Worm (Caenorhabditis elegans) whole organism, L1 larva: ENCODE results near the gene T06D8.10.
A peak's percentile ranks its signal among the peaks of the same experiment; 100 is the strongest.

Experiments used
- aha-1 ChIP-seq: fragments of 150-350 bp; optimal IDR thresholded peaks from 2 replicates; lab custom pipeline; 2014; ENCODE audit warnings: missing biosample characterization, missing genetic modification characterization
- alr-1 ChIP-seq: fragments of 200-800 bp; sonication (Bioruptor generic); optimal IDR thresholded peaks from 2 replicates; lab custom pipeline; 2018; ENCODE audit warnings: borderline replicate concordance, mild to moderate bottlenecking, missing genetic modification characterization, missing compliant biosample characterization
- ama-1 ChIP-seq: fragments of 150-350 bp; optimal IDR thresholded peaks from 2 replicates; lab custom pipeline; 2014
- blmp-1 ChIP-seq: fragments of 150-350 bp; optimal IDR thresholded peaks from 2 replicates; lab custom pipeline; 2014; ENCODE audit warnings: missing biosample characterization, missing genetic modification characterization
- ceh-8 ChIP-seq: fragments of 200-800 bp; sonication (Bioruptor generic); optimal IDR thresholded peaks from 2 replicates; lab custom pipeline; 2018; ENCODE audit warnings: mild to moderate bottlenecking, missing genetic modification characterization, moderate library complexity, missing compliant biosample characterization
- ceh-82 ChIP-seq, 3 experiments: fragments of 150-350 bp in 1 of 3; sonication (generic microtip) in 2 of 3; optimal IDR thresholded peaks; 2 replicates each; lab custom pipeline; 2014 to 2017; ENCODE audit warnings: missing biosample characterization in 3 of 3, missing genetic modification characterization in 3 of 3
- ceh-90 ChIP-seq: sonication (generic microtip); optimal IDR thresholded peaks from 2 replicates; lab custom pipeline; 2016; ENCODE audit warnings: missing genetic modification characterization, missing compliant biosample characterization
- dpl-1 ChIP-seq, 3 experiments: fragments of 150-350 bp in 2 of 3; sonication (generic microtip) in 1 of 3; optimal IDR thresholded peaks; 2 replicates each; lab custom pipeline; 2014 to 2017; ENCODE audit warnings: missing biosample characterization in 3 of 3, missing genetic modification characterization in 3 of 3, missing genetic modification reagents in 3 of 3
- efl-3 ChIP-seq: fragments of 200-800 bp; sonication (Bioruptor generic); optimal IDR thresholded peaks from 2 replicates; lab custom pipeline; 2018; ENCODE audit warnings: mild to moderate bottlenecking, missing genetic modification characterization, missing compliant biosample characterization
- egl-13 ChIP-seq: sonication (generic microtip); optimal IDR thresholded peaks from 2 replicates; lab custom pipeline; 2016; ENCODE audit warnings: missing genotype, missing genetic modification reagents, missing genetic modification characterization, missing compliant biosample characterization
- fkh-8 ChIP-seq: sonication (generic microtip); optimal IDR thresholded peaks from 2 replicates; lab custom pipeline; 2016; ENCODE audit warnings: mild to moderate bottlenecking, missing genetic modification characterization, missing compliant biosample characterization
- fos-1 ChIP-seq: fragments of 150-350 bp; optimal IDR thresholded peaks from 2 replicates; lab custom pipeline; 2014; ENCODE audit warnings: missing biosample characterization, missing genetic modification characterization
- hlh-4 ChIP-seq: sonication (generic microtip); optimal IDR thresholded peaks from 2 replicates; lab custom pipeline; 2016; ENCODE audit warnings: mild to moderate bottlenecking, missing genetic modification characterization, missing compliant biosample characterization
- jun-1 ChIP-seq: fragments of 150-350 bp; optimal IDR thresholded peaks from 2 replicates; lab custom pipeline; 2014; ENCODE audit warnings: missing biosample characterization, missing genetic modification reagents, missing genetic modification characterization
- lin-15B ChIP-seq: fragments of 150-350 bp; sonication (generic microtip); optimal IDR thresholded peaks from 3 replicates; lab custom pipeline; 2014; ENCODE audit warnings: missing biosample characterization, missing genetic modification characterization
- lin-35 ChIP-seq, 2 experiments: fragments of 150-350 bp; optimal IDR thresholded peaks; 2 replicates each; lab custom pipeline; 2014; ENCODE audit warnings: missing biosample characterization in 2 of 2, missing genetic modification characterization in 2 of 2, missing genetic modification reagents in 2 of 2
- lin-39 ChIP-seq: fragments of 150-350 bp; optimal IDR thresholded peaks from 2 replicates; lab custom pipeline; 2014; ENCODE audit warnings: missing biosample characterization, missing genetic modification reagents, missing genetic modification characterization
- lsy-2 ChIP-seq, 2 experiments: fragments of 150-350 bp; optimal IDR thresholded peaks; 2 replicates each; lab custom pipeline; 2014; ENCODE audit warnings: missing biosample characterization in 2 of 2, missing genetic modification characterization in 2 of 2
- mab-9 ChIP-seq: fragments of 200-800 bp; sonication (Bioruptor generic); IDR thresholded peaks from 2 replicates; pipeline ENCODE4 v1.3.6; 2022; ENCODE audit warnings: missing genetic modification reagents, missing genetic modification characterization, missing compliant biosample characterization
- mep-1 ChIP-seq: fragments of 150-350 bp; optimal IDR thresholded peaks from 2 replicates; lab custom pipeline; 2014; ENCODE audit warnings: missing biosample characterization, missing genetic modification characterization
- nhr-20 ChIP-seq: sonication (generic microtip); optimal IDR thresholded peaks from 2 replicates; lab custom pipeline; 2016; ENCODE audit warnings: mild to moderate bottlenecking, missing genetic modification characterization, missing compliant biosample characterization
- nhr-47 ChIP-seq: sonication (generic microtip); optimal IDR thresholded peaks from 2 replicates; lab custom pipeline; 2016; ENCODE audit warnings: mild to moderate bottlenecking, missing genetic modification characterization, moderate library complexity, missing compliant biosample characterization
- nhr-71 ChIP-seq: sonication (generic microtip); optimal IDR thresholded peaks from 2 replicates; lab custom pipeline; 2016; ENCODE audit warnings: mild to moderate bottlenecking, missing genetic modification characterization, moderate library complexity, missing compliant biosample characterization
- nhr-77 ChIP-seq: fragments of 150-350 bp; optimal IDR thresholded peaks from 2 replicates; lab custom pipeline; 2014; ENCODE audit warnings: missing biosample characterization, missing genetic modification characterization
- nhr-84 ChIP-seq: sonication (generic microtip); optimal IDR thresholded peaks from 2 replicates; lab custom pipeline; 2017; ENCODE audit warnings: missing biosample characterization, missing genetic modification characterization
- nhr-85 ChIP-seq: sonication (generic microtip); peaks from one replicate; lab custom pipeline; 2016; ENCODE audit warnings: missing genetic modification characterization, inconsistent platforms, missing compliant biosample characterization
- rnt-1 ChIP-seq: sonication (generic microtip); optimal IDR thresholded peaks from 2 replicates; lab custom pipeline; 2016; ENCODE audit warnings: mild to moderate bottlenecking, missing genetic modification characterization, moderate library complexity, missing compliant biosample characterization
- snu-23 ChIP-seq: sonication (generic microtip); optimal IDR thresholded peaks from 2 replicates; lab custom pipeline; 2016; ENCODE audit warnings: missing genetic modification characterization, missing compliant biosample characterization
- tbx-2 ChIP-seq: sonication (generic microtip); optimal IDR thresholded peaks from 2 replicates; lab custom pipeline; 2016; ENCODE audit warnings: missing genetic modification characterization, missing compliant biosample characterization
- tlp-1 ChIP-seq: fragments of 150-350 bp; optimal IDR thresholded peaks from 2 replicates; lab custom pipeline; 2014; ENCODE audit warnings: missing biosample characterization, missing genetic modification characterization
- unc-30 ChIP-seq: sonication (generic microtip); optimal IDR thresholded peaks from 2 replicates; lab custom pipeline; 2017; ENCODE audit warnings: missing biosample characterization, missing genetic modification characterization
- unc-62 ChIP-seq: fragments of 150-350 bp; optimal IDR thresholded peaks from 2 replicates; lab custom pipeline; 2014; ENCODE audit warnings: missing biosample characterization, missing genetic modification reagents, missing genetic modification characterization
- vab-15 ChIP-seq: sonication (generic microtip); optimal IDR thresholded peaks from 2 replicates; lab custom pipeline; 2017; ENCODE audit warnings: missing genotype, mild to moderate bottlenecking, missing genetic modification characterization, missing compliant biosample characterization
- zip-4 ChIP-seq: fragments of 200-800 bp; sonication (Bioruptor generic); optimal IDR thresholded peaks from 2 replicates; lab custom pipeline; 2018; ENCODE audit warnings: mild to moderate bottlenecking, missing genetic modification characterization, moderate library complexity, missing compliant biosample characterization
- ztf-4 ChIP-seq: fragments of 150-350 bp; optimal IDR thresholded peaks from 2 replicates; lab custom pipeline; 2014; ENCODE audit warnings: missing biosample characterization, missing genetic modification characterization

Gene T06D8.10

DNA sequence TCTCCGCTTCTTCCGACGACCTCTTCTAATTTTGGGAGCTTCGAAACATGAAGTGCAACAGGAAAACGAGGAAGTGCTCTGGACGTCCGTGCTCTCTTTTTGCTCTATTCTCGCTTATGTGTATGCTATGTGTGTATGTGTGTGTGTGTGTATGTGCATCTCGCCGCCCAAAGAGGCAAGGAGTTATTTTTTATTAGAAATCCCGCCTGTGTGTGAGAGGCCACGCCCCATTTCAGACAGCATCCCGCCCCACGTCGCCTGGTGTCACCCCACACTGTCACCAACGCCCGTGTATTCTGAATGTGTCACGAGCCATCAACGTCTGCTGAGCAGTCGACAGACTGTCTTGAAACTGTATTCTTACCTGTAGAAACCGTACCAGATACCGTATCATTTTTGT is 8.2 kb upstream of the T06D8.10 start, which contains the start of gene T05B9.2:
TSS of gene T05B9.2 (plus strand) at position 301 of the 400 bp plus-strand sequence.
- no peak for TF ChIP-seq ceh-90 (tag; lab: Kevin White, UChicago)
- TF ChIP-seq lsy-2 (tag; optimal IDR thresholded peaks at IDR 0.05; lab: Kevin White, UChicago) = no peak
- TF ChIP-seq ztf-4 (tag; lab: Kevin White, UChicago) = no peak
- TF ChIP-seq fkh-8 (tag; lab: Kevin White, UChicago) = no peak
- no peak for TF ChIP-seq blmp-1 (tag; lab: Kevin White, UChicago)

DNA sequence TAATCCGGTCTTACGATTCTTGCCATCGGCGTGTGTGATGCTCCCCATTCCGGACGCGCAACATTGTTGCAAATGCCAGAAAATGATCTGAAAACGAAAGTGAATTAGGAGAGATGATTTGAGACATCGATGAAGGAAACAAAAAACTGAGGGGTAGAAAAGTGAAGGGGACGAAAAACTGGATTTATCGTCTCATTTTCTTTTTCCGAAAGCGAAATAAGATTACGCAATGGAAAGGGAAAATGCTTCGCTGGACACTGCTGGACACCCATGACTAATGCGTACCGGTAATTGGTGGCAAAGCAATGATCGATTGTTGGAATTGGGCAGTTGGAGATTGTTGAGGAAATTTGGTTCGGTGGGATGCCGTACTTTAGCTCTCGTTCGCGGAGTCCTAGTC is 808 bp downstream of the T06D8.10 start:
- TF ChIP-seq blmp-1 (tag; lab: Kevin White, UChicago) = peak; percentile 95
- no peak for TF ChIP-seq mab-9 (GFP tag; lab: Robert Waterston, UW)

ce11 chrII:11242918-11243317 is 4.4 kb downstream of the T06D8.10 start:
- TF ChIP-seq rnt-1 (tag; lab: Kevin White, UChicago) (no peak), ama-1 (lab: Kevin White, UChicago) (no peak), ztf-4 (tag; lab: Kevin White, UChicago) (no peak), ceh-8 (GFP tag; lab: Kevin White, UChicago) (no peak), lin-15B (tag; lab: Kevin White, UChicago) (no peak), unc-30 (tag; lab: Kevin White, UChicago) (no peak), lin-35 (GFP tag; optimal IDR thresholded peaks at IDR 0.05; lab: Kevin White, UChicago) (no peak), mep-1 (tag; lab: Kevin White, UChicago) (no peak), fos-1 (tag; lab: Kevin White, UChicago) (no peak), snu-23 (GFP tag; lab: Kevin White, UChicago) (no peak), ceh-82 (tag; optimal IDR thresholded peaks at IDR 0.05; lab: Kevin White, UChicago) (no peak), tbx-2 (tag; lab: Kevin White, UChicago) (no peak), dpl-1 (GFP tag; optimal IDR thresholded peaks at IDR 0.05; lab: Kevin White, UChicago) (no peak), egl-13 (tag; lab: Kevin White, UChicago) (no peak), hlh-4 (no peak), nhr-77 (tag; lab: Kevin White, UChicago) (no peak), nhr-20 (no peak), aha-1 (no peak), mab-9 (GFP tag; lab: Robert Waterston, UW) (no peak)

DNA sequence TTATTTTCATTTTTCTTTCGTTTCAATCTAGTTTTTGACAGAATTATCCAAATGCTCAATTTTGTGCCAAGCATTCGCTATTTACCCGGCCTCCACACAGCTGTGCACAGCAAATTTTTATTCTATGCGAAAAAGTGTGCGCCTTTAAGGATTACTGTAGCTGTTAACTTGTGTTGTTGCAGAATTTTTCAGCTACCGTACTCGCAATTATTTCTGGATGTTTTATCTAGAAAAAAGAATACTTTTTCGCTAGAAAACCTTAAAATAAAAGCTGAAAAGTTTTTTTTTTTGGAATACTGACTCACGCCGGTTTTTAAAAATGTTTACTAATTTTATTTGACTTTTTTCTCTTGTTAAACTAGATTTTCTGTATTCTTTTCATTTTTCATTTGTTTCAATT is 5.8 kb downstream of the T06D8.10 start:
- TF ChIP-seq lin-15B (tag; lab: Kevin White, UChicago) (no peak), jun-1 (tag; lab: Kevin White, UChicago) (no peak), egl-13 (tag; lab: Kevin White, UChicago) (no peak), tbx-2 (tag; lab: Kevin White, UChicago) (no peak), alr-1 (tag; lab: Kevin White, UChicago) (no peak), nhr-85 (tag; lab: Kevin White, UChicago) (no peak), efl-3 (GFP tag; lab: Kevin White, UChicago) (no peak), ceh-90 (tag; lab: Kevin White, UChicago) (no peak), lin-39 (tag; lab: Kevin White, UChicago) (no peak), blmp-1 (tag; lab: Kevin White, UChicago) (no peak), vab-15 (no peak), unc-62 (no peak), zip-4 (GFP tag; lab: Kevin White, UChicago) (no peak), ama-1 (lab: Kevin White, UChicago) (no peak), fos-1 (tag; lab: Kevin White, UChicago) (no peak), tlp-1 (no peak), nhr-84 (no peak), nhr-71 (tag; lab: Kevin White, UChicago) (no peak), nhr-47 (tag; lab: Kevin White, UChicago) (no peak)
